Worm (Caenorhabditis elegans) whole organism, mixed stage, embryonic: ENCODE results near the gene C56A3.5.
A peak's percentile ranks its signal among the peaks of the same experiment; 100 is the strongest.

ENCODE experiments used
- hlh-1 ChIP-seq: fragments of 150-350 bp; optimal IDR thresholded peaks from 2 replicates; lab custom pipeline; 2014; ENCODE audit warnings: missing biosample characterization, missing genetic modification reagents, missing genetic modification characterization
- nhr-12 ChIP-seq: fragments of 150-350 bp; optimal IDR thresholded peaks from 2 replicates; lab custom pipeline; 2014; ENCODE audit warnings: missing biosample characterization, missing genetic modification characterization
- nhr-28 ChIP-seq: fragments of 150-350 bp; optimal IDR thresholded peaks from 2 replicates; lab custom pipeline; 2014; ENCODE audit warnings: missing biosample characterization, missing genetic modification characterization
- unc-62 ChIP-seq: fragments of 150-350 bp; optimal IDR thresholded peaks from 2 replicates; lab custom pipeline; 2014; ENCODE audit warnings: missing biosample characterization, missing genetic modification reagents, missing genetic modification characterization

DNA sequence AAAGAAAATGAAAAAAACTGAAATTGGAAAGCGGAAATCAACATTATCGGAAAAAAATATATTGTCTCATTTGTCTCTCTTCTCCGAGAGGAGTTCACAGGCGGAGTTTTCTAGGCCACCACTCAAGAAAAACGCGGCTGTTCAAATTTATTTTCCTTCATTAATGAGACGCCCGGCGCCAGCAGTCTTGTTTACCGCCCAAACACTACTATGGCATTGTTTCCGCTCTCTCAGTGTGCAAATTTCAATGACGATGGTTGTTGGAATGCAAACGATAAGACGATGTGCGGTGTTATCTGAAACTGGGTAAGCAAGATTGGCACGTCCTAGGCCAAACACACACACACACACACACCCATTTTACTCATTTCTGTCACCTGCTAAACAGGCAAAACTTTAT, 5.0 kb downstream of the C56A3.5 start, which contains the start of gene cav-2:
- TF ChIP-seq nhr-28 (no peak), nhr-12 (tag; lab: Kevin White, UChicago) (no peak), hlh-1 (peak; percentile 28), unc-62 (GFP tag; lab: Kevin White, UChicago) (no peak)
